Worm (Caenorhabditis elegans) whole organism, mixed stage, embryonic: ENCODE results near the gene Y79H2A.4.

Experiments
- blmp-1 ChIP-seq: fragments of 150-350 bp; optimal IDR thresholded peaks from 2 replicates; lab custom pipeline; 2014; ENCODE audit warnings: missing biosample characterization, missing genetic modification characterization
- ces-1 ChIP-seq: fragments of 150-350 bp; optimal IDR thresholded peaks from 2 replicates; lab custom pipeline; 2014; ENCODE audit warnings: missing biosample characterization, missing genetic modification reagents, missing genetic modification characterization
- drap-1 ChIP-seq: fragments of 200-800 bp; sonication (Bioruptor generic); optimal IDR thresholded peaks from 3 replicates; lab custom pipeline; 2018; ENCODE audit warnings: mild to moderate bottlenecking, missing genetic modification characterization, missing compliant biosample characterization
- nhr-12 ChIP-seq: fragments of 150-350 bp; optimal IDR thresholded peaks from 2 replicates; lab custom pipeline; 2014; ENCODE audit warnings: missing biosample characterization, missing genetic modification characterization
- nhr-237 ChIP-seq: fragments of 150-350 bp; optimal IDR thresholded peaks from 2 replicates; lab custom pipeline; 2014; ENCODE audit warnings: missing biosample characterization, missing genetic modification characterization
- nhr-76 ChIP-seq: sonication (generic microtip); optimal IDR thresholded peaks from 2 replicates; lab custom pipeline; 2017; ENCODE audit warnings: missing biosample characterization, missing genetic modification characterization
- pha-4 ChIP-seq: fragments of 150-350 bp; optimal IDR thresholded peaks from 2 replicates; lab custom pipeline; 2018; ENCODE audit warnings: missing biosample characterization, missing genetic modification reagents, missing genetic modification characterization
- snpc-4 ChIP-seq: fragments of 150-350 bp; optimal IDR thresholded peaks from 2 replicates; lab custom pipeline; 2014; ENCODE audit warnings: missing biosample characterization, missing genetic modification characterization
- unc-62 ChIP-seq: fragments of 150-350 bp; optimal IDR thresholded peaks from 2 replicates; lab custom pipeline; 2014; ENCODE audit warnings: missing biosample characterization, missing genetic modification reagents, missing genetic modification characterization
- ztf-11 ChIP-seq: fragments of 150-350 bp; optimal IDR thresholded peaks from 2 replicates; lab custom pipeline; 2014; ENCODE audit warnings: missing biosample characterization, missing genetic modification characterization

ce11 chrIII:12030669-12031068 is 10.4 kb upstream of the Y79H2A.4 start, which contains the start of gene Y79H2A.2:
- no peak for TF ChIP-seq blmp-1 (tag; lab: Kevin White, UChicago)
- TF ChIP-seq nhr-237: no peak
- no peak for TF ChIP-seq snpc-4 (tag; lab: Kevin White, UChicago)
- TF ChIP-seq unc-62 (GFP tag; lab: Kevin White, UChicago): no peak
- no peak for TF ChIP-seq nhr-76 (tag; lab: Kevin White, UChicago)
- no peak for TF ChIP-seq ces-1 (GFP tag; lab: Kevin White, UChicago)
- no peak for TF ChIP-seq ztf-11 (tag; lab: Kevin White, UChicago)
- no peak for TF ChIP-seq drap-1 (GFP tag; lab: Kevin White, UChicago)
- TF ChIP-seq nhr-12 (tag; lab: Kevin White, UChicago): no peak
- no peak for TF ChIP-seq pha-4 (tag; lab: Kevin White, UChicago)
